Fruit fly (Drosophila melanogaster): Measurements from ENCODE around the gene wwk.
A peak's percentile ranks its signal among the peaks of the same experiment; 100 is the strongest.

wwk gene

DNA sequence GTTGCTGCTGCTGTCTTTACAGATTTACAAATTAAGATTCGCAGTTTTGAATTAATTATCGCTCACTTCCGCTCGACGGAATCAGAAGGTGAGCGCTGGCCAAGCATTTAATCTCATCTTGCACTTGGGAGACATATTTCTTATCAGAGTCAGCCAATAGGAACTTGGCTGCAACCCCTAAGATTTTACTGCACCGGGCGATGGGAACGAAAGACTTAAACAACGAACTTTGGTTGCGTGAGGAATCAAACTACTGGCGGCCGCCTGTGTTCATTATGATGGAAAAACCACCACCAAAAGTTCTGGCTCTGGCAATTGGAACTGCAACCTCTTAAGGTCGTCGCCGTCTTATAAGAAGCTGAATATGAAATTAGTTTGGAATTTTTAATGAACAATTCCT lies 30.9 kb upstream of the wwk start:
- TF ChIP-seq Ets21C (GFP tag; optimal IDR thresholded peaks at IDR 0.05) (no peak), spab (GFP tag; optimal IDR thresholded peaks at IDR 0.05) (no peak), CG31627 (GFP tag; optimal IDR thresholded peaks at IDR 0.05) (no peak), Eip93F (GFP tag; optimal IDR thresholded peaks at IDR 0.05) (no peak), CG8119 (GFP tag; IDR thresholded peaks at IDR 0.05) (no peak), Ets96B (tag; optimal IDR thresholded peaks at IDR 0.05) (no peak), CG10631 (GFP tag; optimal IDR thresholded peaks at IDR 0.05) (no peak), fd85E (GFP tag; optimal IDR thresholded peaks at IDR 0.05) (no peak), Eip78C (GFP tag) (no peak), CG11902 (GFP tag; optimal IDR thresholded peaks at IDR 0.05) (no peak), CG6792 (GFP tag; optimal IDR thresholded peaks at IDR 0.05) (no peak), Hr4 (GFP tag; optimal IDR thresholded peaks at IDR 0.05) (no peak), topi (GFP tag; optimal IDR thresholded peaks at IDR 0.05) (no peak), CG11294 (GFP tag; IDR thresholded peaks at IDR 0.05) (no peak), Eip75B (GFP tag; optimal IDR thresholded peaks at IDR 0.05) (no peak)

DNA sequence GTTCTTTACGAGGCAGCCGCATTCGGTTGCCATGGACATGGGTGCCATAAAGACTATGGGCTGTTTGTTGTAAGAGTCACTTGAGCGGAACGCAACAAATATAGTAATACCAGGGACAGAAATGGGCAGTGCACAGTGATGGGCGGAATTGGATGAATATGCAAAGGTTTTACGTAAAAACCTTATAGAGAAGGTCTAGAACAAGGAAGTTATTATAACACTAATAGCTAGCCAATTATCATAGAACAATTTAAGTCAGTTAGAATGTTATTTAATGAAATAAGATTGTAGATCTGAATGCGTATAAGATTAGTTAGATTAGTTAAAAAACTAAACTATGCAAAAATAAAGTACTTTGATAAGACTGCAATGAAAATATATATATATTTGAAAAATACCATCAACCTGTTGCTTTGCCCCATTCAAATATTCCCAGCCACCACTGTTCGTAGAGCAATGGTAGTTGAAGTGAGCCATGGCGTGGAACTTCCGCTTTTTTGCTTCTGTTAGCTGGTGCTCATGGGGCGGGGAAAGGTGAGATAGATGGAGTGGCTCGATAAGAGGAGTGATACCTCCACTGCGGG lies 21.7 kb upstream of the wwk start:
- TF ChIP-seq Lpt (GFP tag; optimal IDR thresholded peaks at IDR 0.05) = peak; percentile 18
- TF ChIP-seq CG10631 (GFP tag; optimal IDR thresholded peaks at IDR 0.05) = peak; percentile 49
- TF ChIP-seq Hr38 (GFP tag; optimal IDR thresholded peaks at IDR 0.05) = no peak
- TF ChIP-seq CG8119 (GFP tag; IDR thresholded peaks at IDR 0.05) = peak; percentile 31; the same call in 1 of the 3 replicates

DNA sequence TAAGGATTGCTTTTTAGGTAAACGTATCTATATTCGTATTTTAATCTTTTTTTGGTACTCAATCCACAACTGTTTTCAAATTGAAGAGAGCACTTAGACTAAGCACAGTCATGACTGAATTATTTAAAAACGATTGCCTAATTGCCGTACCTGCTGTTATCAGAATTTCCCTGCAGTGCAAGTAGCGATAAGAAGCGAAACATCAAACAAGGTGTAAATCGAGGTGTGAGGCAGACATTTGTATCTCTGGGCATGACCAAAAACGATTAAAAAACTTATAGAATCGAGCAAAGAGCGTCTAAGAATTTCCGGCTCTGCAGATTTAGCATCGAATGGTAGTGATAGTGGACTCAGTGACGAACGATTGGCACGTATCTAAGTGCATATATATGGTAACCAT lies 19.5 kb upstream of the wwk start:
- no peak for TF ChIP-seq Blimp-1 (GFP tag; optimal IDR thresholded peaks at IDR 0.05)

DNA sequence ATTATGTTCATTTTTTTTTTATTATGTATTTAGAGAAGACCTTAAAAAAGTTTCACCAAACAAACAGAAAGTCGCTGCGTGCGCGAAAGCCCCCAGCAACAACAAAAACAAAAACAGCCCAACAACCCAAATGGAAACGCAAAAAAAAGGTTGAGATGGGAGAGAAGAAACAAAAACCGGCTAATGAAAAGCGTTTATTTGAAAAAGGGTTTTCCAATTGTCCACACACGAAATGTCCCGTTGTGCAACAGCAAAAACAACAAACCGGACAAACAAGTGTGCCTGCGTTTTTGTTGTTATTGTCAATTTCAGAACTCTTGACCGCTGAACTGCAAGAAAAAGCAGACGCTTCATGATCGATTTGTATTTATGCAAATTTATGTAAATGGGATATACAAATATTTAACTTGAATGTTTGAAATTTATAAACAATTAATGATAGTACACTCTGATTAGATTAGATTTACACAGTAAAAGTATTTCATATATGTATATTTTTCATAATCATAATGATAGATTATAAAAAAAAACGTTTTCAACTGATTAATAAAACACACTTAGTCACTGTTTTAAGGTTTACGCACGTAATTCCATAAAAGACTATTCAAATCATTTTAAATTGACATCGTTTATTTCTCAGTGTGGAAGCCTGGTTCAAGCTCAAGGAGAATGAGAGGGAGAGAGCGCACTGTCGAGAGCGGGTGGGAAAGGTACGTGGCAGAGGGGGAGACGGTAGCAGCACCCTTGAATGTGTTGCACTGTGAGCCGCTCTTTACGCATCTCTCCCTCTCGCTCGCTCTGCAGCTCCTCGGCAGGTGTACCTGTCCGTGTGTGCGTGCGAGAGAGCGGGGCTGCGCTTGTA lies 18.0 kb upstream of the wwk start:
- peak; percentile 81 for TF ChIP-seq CG6792 (GFP tag; optimal IDR thresholded peaks at IDR 0.05)
- peak; percentile 84 for TF ChIP-seq CG11762 (GFP tag; optimal IDR thresholded peaks at IDR 0.05; ENCODE audit: insufficient read depth)
- TF ChIP-seq CG11294 (GFP tag; IDR thresholded peaks at IDR 0.05) = peak; percentile 81; the same call in 1 of the 2 replicates
- TF ChIP-seq svp (GFP tag) = peak; percentile 88
- peak; percentile 76 for TF ChIP-seq fd59A (GFP tag; optimal IDR thresholded peaks at IDR 0.05)
- TF ChIP-seq net (GFP tag; optimal IDR thresholded peaks at IDR 0.05) = peak; percentile 86
- TF ChIP-seq vri (GFP tag; optimal IDR thresholded peaks at IDR 0.05) = peak; percentile 50
- TF ChIP-seq achi (GFP tag; optimal IDR thresholded peaks at IDR 0.05) = peak; percentile 91
- TF ChIP-seq CG10631 (GFP tag; optimal IDR thresholded peaks at IDR 0.05) = peak; percentile 87
- TF ChIP-seq CG32006 (GFP tag; optimal IDR thresholded peaks at IDR 0.05) = peak; percentile 91
- peak; percentile 67 for TF ChIP-seq CG6854 (GFP tag; optimal IDR thresholded peaks at IDR 0.05)
- TF ChIP-seq acj6 (GFP tag; optimal IDR thresholded peaks at IDR 0.05) = peak; percentile 88
- TF ChIP-seq Sox102F (GFP tag; optimal IDR thresholded peaks at IDR 0.05) = peak; percentile 84
- TF ChIP-seq Hr39 (GFP tag; optimal IDR thresholded peaks at IDR 0.05) = peak; percentile 47
- peak; percentile 78 for TF ChIP-seq pdm3 (GFP tag; optimal IDR thresholded peaks at IDR 0.05)
- peak; percentile 82 for TF ChIP-seq cyc (GFP tag; optimal IDR thresholded peaks at IDR 0.05)
- TF ChIP-seq CG9139 (GFP tag; optimal IDR thresholded peaks at IDR 0.05) = peak; percentile 73
- peak; percentile 85 for TF ChIP-seq CG7368 (GFP tag; optimal IDR thresholded peaks at IDR 0.05)
- peak; percentile 74 for TF ChIP-seq lz (GFP tag; optimal IDR thresholded peaks at IDR 0.05)
- TF ChIP-seq Gug (GFP tag; IDR thresholded peaks at IDR 0.05) = peak; percentile 80
- peak; percentile 94 for TF ChIP-seq CG8119 (GFP tag; IDR thresholded peaks at IDR 0.05)
- TF ChIP-seq fkh (GFP tag; optimal IDR thresholded peaks at IDR 0.05) = peak; percentile 19
- TF ChIP-seq Sox14 (GFP tag; optimal IDR thresholded peaks at IDR 0.05) = peak; percentile 71
- TF ChIP-seq ss (GFP tag; optimal IDR thresholded peaks at IDR 0.05) = peak; percentile 89 to 90
- TF ChIP-seq salr (GFP tag; optimal IDR thresholded peaks at IDR 0.05) = peak; percentile 28 to 92
- peak; percentile 76 for TF ChIP-seq Blimp-1 (GFP tag; optimal IDR thresholded peaks at IDR 0.05)
- peak; percentile 90; the same call in 2 of the 3 replicates for TF ChIP-seq eg (GFP tag; IDR thresholded peaks at IDR 0.05)
- TF ChIP-seq spab (GFP tag; optimal IDR thresholded peaks at IDR 0.05) = peak; percentile 86
- TF ChIP-seq CG16779 (tag; optimal IDR thresholded peaks at IDR 0.05) = peak; percentile 62
- TF ChIP-seq topi (GFP tag; optimal IDR thresholded peaks at IDR 0.05) = peak; percentile 81
- TF ChIP-seq CG34406 (GFP tag; optimal IDR thresholded peaks at IDR 0.05) = peak; percentile 86
- no peak for TF ChIP-seq fd85E (GFP tag; optimal IDR thresholded peaks at IDR 0.05)
- TF ChIP-seq esn (GFP tag; optimal IDR thresholded peaks at IDR 0.05) = peak; percentile 90
